Fruit fly (Drosophila melanogaster): Measurements from ENCODE around the gene RpL26.

RpL26 gene

dm6 chr3L:18891986-18892385 is 6.7 kb upstream of the RpL26 start, which contains the start of gene NijB (continued):
- TF ChIP-seq E2f2 (GFP tag; IDR thresholded peaks at IDR 0.05) (peak; percentile 12; the same call in 1 of the 2 replicates), CG8290 (GFP tag; optimal IDR thresholded peaks at IDR 0.05) (peak; percentile 3), CG8290 (tag; optimal IDR thresholded peaks at IDR 0.05) (peak in 1 of 2 experiments; percentile 8), her (GFP tag; optimal IDR thresholded peaks at IDR 0.05) (no peak), Pdp1 (GFP tag; optimal IDR thresholded peaks at IDR 0.05) (peak in 1 of 2 experiments; percentile 60), tio (GFP tag; optimal IDR thresholded peaks at IDR 0.05) (no peak), p53 (GFP tag; optimal IDR thresholded peaks at IDR 0.05) (no peak), tup (GFP tag; optimal IDR thresholded peaks at IDR 0.05) (no peak), Dad (GFP tag; optimal IDR thresholded peaks at IDR 0.05) (no peak), kah (GFP tag; optimal IDR thresholded peaks at IDR 0.05) (no peak), CG2889 (GFP tag; IDR thresholded peaks at IDR 0.05) (no peak), CG15479 (GFP tag; optimal IDR thresholded peaks at IDR 0.05) (no peak), chm (GFP tag; IDR thresholded peaks at IDR 0.05) (no peak), sob (GFP tag; IDR thresholded peaks at IDR 0.05) (no peak), CG17359 (tag; optimal IDR thresholded peaks at IDR 0.05) (peak; percentile 63)

DNA sequence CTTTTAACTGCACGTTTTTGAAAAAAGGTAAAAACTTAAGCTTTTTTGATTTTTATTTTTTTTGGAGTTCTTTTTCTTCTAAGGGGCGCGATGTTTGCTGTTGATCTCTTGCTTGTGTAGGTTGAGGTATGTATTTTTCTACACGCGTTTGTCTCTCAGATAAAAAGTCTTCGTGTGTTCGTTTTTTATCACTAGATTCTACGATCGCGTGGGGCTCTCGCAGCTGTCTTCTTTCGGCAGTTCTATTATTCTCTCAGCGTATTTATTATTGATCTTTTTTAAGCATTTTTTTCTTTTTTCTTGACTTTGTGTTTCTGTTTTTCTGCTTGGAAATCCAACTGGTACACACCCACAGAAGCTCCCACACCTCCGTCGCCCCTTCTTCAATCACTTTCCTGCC is 3.6 kb upstream of the RpL26 start:
- TF ChIP-seq CG10565 (GFP tag; optimal IDR thresholded peaks at IDR 0.05) (no peak), cg (GFP tag; optimal IDR thresholded peaks at IDR 0.05) (peak; percentile 48), mirr (GFP tag; optimal IDR thresholded peaks at IDR 0.05) (peak; percentile 57), CG8089 (GFP tag; optimal IDR thresholded peaks at IDR 0.05) (no peak), CTCF (GFP tag; optimal IDR thresholded peaks at IDR 0.05) (peak; percentile 2), HmgZ (tag; optimal IDR thresholded peaks at IDR 0.05) (peak; percentile 26), hkb (optimal IDR thresholded peaks at IDR 0.05) (no peak), hkb (GFP tag; IDR thresholded peaks at IDR 0.05) (0 out of 2 replicates have a peak, but pooled peaks have one; percentile 16), Fer3 (tag; optimal IDR thresholded peaks at IDR 0.05) (no peak), Atf6 (GFP tag; IDR thresholded peaks at IDR 0.05) (no peak), chif (GFP tag; optimal IDR thresholded peaks at IDR 0.05) (no peak), gce (GFP tag; IDR thresholded peaks at IDR 0.05) (no peak), CG9817 (tag; optimal IDR thresholded peaks at IDR 0.05) (no peak), sens (GFP tag) (peak; percentile 52), CoRest (tag; optimal IDR thresholded peaks at IDR 0.05) (no peak), exex (tag; optimal IDR thresholded peaks at IDR 0.05) (peak; percentile 6), CG10979 (tag; optimal IDR thresholded peaks at IDR 0.05) (no peak), Trl (optimal IDR thresholded peaks at IDR 0.05) (peak in 1 of 2 experiments; percentile 41), Trl (GFP tag; optimal IDR thresholded peaks at IDR 0.05) (no peak), CG9876 (GFP tag; optimal IDR thresholded peaks at IDR 0.05) (no peak), CG12942 (GFP tag; optimal IDR thresholded peaks at IDR 0.05) (no peak), PHDP (tag; optimal IDR thresholded peaks at IDR 0.05) (peak; percentile 1), jing (GFP tag; optimal IDR thresholded peaks at IDR 0.05) (no peak), CG9932 (GFP tag; IDR thresholded peaks at IDR 0.05) (no peak), sens-2 (GFP tag; IDR thresholded peaks at IDR 0.05) (no peak), CG10543 (GFP tag; optimal IDR thresholded peaks at IDR 0.05) (peak; percentile 21), gem (tag; optimal IDR thresholded peaks at IDR 0.05) (no peak), Atf-2 (GFP tag; optimal IDR thresholded peaks at IDR 0.05) (no peak), CG13424 (tag; optimal IDR thresholded peaks at IDR 0.05) (no peak), en (GFP tag; optimal IDR thresholded peaks at IDR 0.05) (no peak), BtbVII (GFP tag; optimal IDR thresholded peaks at IDR 0.05) (peak; percentile 31), Sox100B (GFP tag; optimal IDR thresholded peaks at IDR 0.05) (no peak), fru (optimal IDR thresholded peaks at IDR 0.05) (no peak), tin (GFP tag; optimal IDR thresholded peaks at IDR 0.05) (no peak), CG6654 (GFP tag; optimal IDR thresholded peaks at IDR 0.05) (no peak), Hand (GFP tag; optimal IDR thresholded peaks at IDR 0.05) (no peak), CG11695 (GFP tag; IDR thresholded peaks at IDR 0.05) (no peak), ssp (GFP tag; IDR thresholded peaks at IDR 0.05) (no peak), CG15514 (GFP tag; optimal IDR thresholded peaks at IDR 0.05) (no peak)
